Fruit fly (Drosophila melanogaster): ENCODE results near the gene Trmt61.

The Trmt61 gene

DNA sequence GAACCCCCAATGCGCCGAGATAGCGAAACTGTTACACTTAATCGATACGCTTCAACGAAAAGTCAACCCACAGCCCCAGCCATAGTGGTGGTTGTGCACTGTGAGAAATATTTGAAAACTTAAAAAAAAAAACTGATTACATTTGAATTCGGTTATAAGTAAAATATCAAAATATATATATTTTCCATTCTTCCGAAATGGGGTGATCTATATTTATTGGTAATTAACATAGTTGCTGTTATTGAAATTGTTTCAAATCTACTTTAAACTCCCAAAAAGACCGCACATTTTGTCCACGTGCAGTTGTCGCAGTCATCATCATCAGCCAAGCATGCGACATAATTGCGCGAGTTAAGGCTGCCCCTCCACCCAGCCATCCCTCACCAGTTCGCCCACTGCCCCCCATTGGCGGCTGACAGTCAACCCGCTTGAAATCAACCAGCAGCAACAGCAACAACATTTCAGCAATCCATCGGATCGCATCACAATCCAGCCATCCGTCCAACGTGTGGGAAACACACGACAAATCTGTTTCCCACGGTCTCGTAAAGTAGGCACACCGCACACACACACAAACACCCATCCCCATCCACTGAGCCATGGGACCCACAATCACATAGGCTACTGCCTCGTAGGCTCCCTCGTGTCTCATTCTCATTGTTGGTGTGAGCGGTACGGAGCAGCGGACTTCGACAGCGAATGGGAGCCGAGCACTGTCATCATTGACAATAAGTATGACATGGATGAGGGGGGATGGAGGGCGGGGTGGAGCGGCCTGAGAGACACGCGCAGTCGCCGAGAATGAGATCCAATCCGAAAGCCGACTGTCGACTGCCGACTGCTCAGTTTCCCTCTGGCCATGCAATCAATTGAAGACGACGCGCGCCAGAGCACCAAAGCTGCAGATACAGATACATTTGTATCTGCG lies 38.8 kb upstream of the Trmt61 start (continued):
- TF ChIP-seq HLH4C (GFP tag; IDR thresholded peaks at IDR 0.05; ENCODE audit: partially characterized antibody) (peak; percentile 19; the same call in 1 of the 3 replicates), odd (GFP tag; optimal IDR thresholded peaks at IDR 0.05) (peak; percentile 43), Hr3 (GFP tag; optimal IDR thresholded peaks at IDR 0.05) (peak; percentile 57), CHES-1-like (GFP tag; optimal IDR thresholded peaks at IDR 0.05) (no peak), NfI (GFP tag; optimal IDR thresholded peaks at IDR 0.05) (peak; percentile 48), CG3995 (GFP tag; optimal IDR thresholded peaks at IDR 0.05) (no peak), ranshi (GFP tag; IDR thresholded peaks at IDR 0.05) (peak; percentile 59; the same call in 1 of the 2 replicates), PHDP (tag; optimal IDR thresholded peaks at IDR 0.05) (peak; percentile 79), nmo (GFP tag; optimal IDR thresholded peaks at IDR 0.05) (peak; percentile 66), disco-r (GFP tag; optimal IDR thresholded peaks at IDR 0.05) (no peak), dimm (GFP tag; IDR thresholded peaks at IDR 0.05) (no peak), CG31441 (GFP tag; IDR thresholded peaks at IDR 0.05) (peak; percentile 90), Hmr (GFP tag; optimal IDR thresholded peaks at IDR 0.05) (peak; percentile 14), CG2120 (GFP tag; optimal IDR thresholded peaks at IDR 0.05) (peak; percentile 43), CG11695 (GFP tag; IDR thresholded peaks at IDR 0.05) (peak; percentile 73; the same call in 1 of the 3 replicates), nerfin-1 (tag; optimal IDR thresholded peaks at IDR 0.05) (peak; percentile 44), bab2 (GFP tag; optimal IDR thresholded peaks at IDR 0.05) (peak; percentile 12), CG8944 (GFP tag; optimal IDR thresholded peaks at IDR 0.05) (no peak), CG30020 (tag; optimal IDR thresholded peaks at IDR 0.05) (no peak), gro (GFP tag; optimal IDR thresholded peaks at IDR 0.05) (peak; percentile 62), Doc3 (GFP tag; IDR thresholded peaks at IDR 0.05; ENCODE audit: partially characterized antibody) (no peak), ato (GFP tag; IDR thresholded peaks at IDR 0.05; ENCODE audit: partially characterized antibody) (peak; percentile 31; the same call in 1 of the 2 replicates), fu2 (GFP tag; optimal IDR thresholded peaks at IDR 0.05) (no peak), peb (GFP tag; IDR thresholded peaks at IDR 0.05) (0 out of 2 replicates have a peak, but pooled peaks have one; percentile 8), Aef1 (GFP tag; IDR thresholded peaks at IDR 0.05) (peak; percentile 34; the same call in 1 of the 3 replicates), CG30403 (GFP tag; optimal IDR thresholded peaks at IDR 0.05) (peak; percentile 74), Doc2 (GFP tag; IDR thresholded peaks at IDR 0.05) (no peak), ems (GFP tag; optimal IDR thresholded peaks at IDR 0.05) (peak; percentile 36), row (GFP tag; IDR thresholded peaks at IDR 0.05) (peak; percentile 66), Vsx1 (GFP tag; optimal IDR thresholded peaks at IDR 0.05) (peak; percentile 51), Neu2 (GFP tag; optimal IDR thresholded peaks at IDR 0.05; ENCODE audit: borderline replicate concordance) (no peak), fru (optimal IDR thresholded peaks at IDR 0.05) (no peak), CG7786 (GFP tag; optimal IDR thresholded peaks at IDR 0.05) (no peak), CG7372 (GFP tag; IDR thresholded peaks at IDR 0.05) (peak; percentile 25; the same call in 1 of the 2 replicates), CG2875 (GFP tag; optimal IDR thresholded peaks at IDR 0.05) (peak; percentile 55), CG9215 (GFP tag; IDR thresholded peaks at IDR 0.05) (no peak; the same call in 1 of the 2 replicates), Blimp-1 (GFP tag; optimal IDR thresholded peaks at IDR 0.05) (peak; percentile 72), HmgD (GFP tag; optimal IDR thresholded peaks at IDR 0.05) (no peak), pfk (GFP tag; optimal IDR thresholded peaks at IDR 0.05) (no peak), CG11247 (GFP tag; IDR thresholded peaks at IDR 0.05) (no peak), Tbp (GFP tag; optimal IDR thresholded peaks at IDR 0.05) (no peak), ATbp (GFP tag; optimal IDR thresholded peaks at IDR 0.05) (peak; percentile 72), btn (GFP tag; optimal IDR thresholded peaks at IDR 0.05) (no peak), luna (GFP tag; optimal IDR thresholded peaks at IDR 0.05) (no peak), Poxn (GFP tag; IDR thresholded peaks at IDR 0.05) (no peak), CG6683 (GFP tag; optimal IDR thresholded peaks at IDR 0.05) (peak; percentile 38), CG14710 (tag; optimal IDR thresholded peaks at IDR 0.05) (peak; percentile 63), sens-2 (GFP tag; IDR thresholded peaks at IDR 0.05) (0 out of 2 replicates have a peak, but pooled peaks have one; percentile 35), CG4360 (GFP tag; IDR thresholded peaks at IDR 0.05) (no peak)
